Fruit fly (Drosophila melanogaster) whole organism, embryonic: ENCODE results near the gene Herc4.

Source experiments
- Atf6 ChIP-seq: fragments of 200-800 bp; sonication (Bioruptor generic); IDR thresholded peaks from 2 replicates; pipeline ENCODE4 v1.3.6; 2022; ENCODE audit warnings: missing biosample characterization, missing genetic modification characterization
- CG10147 ChIP-seq: fragments of 200-800 bp; sonication (Bioruptor generic); optimal IDR thresholded peaks from 2 replicates; lab custom pipeline; 2019; ENCODE audit warnings: missing biosample characterization, mild to moderate bottlenecking, missing genetic modification characterization, moderate library complexity
- CG14860 ChIP-seq: fragments of 200-800 bp; sonication (Bioruptor generic); IDR thresholded peaks from 3 replicates; pipeline ENCODE4 v1.3.6; 2022; ENCODE audit warnings: missing biosample characterization, missing genetic modification characterization; ENCODE audit not compliant: partially characterized antibody
- CG15601 ChIP-seq: fragments of 200-800 bp; sonication (Bioruptor generic); optimal IDR thresholded peaks from 3 replicates; lab custom pipeline; 2019; ENCODE audit warnings: missing biosample characterization, mild to moderate bottlenecking, missing genetic modification characterization, moderate library complexity
- CG1602 ChIP-seq: fragments of 200-800 bp; sonication (Bioruptor generic); optimal IDR thresholded peaks from 3 replicates; lab custom pipeline; 2016; ENCODE audit warnings: missing biosample characterization, missing genetic modification characterization
- CG17612 ChIP-seq: fragments of 200-800 bp; sonication (Bioruptor generic); IDR thresholded peaks from 2 replicates; pipeline ENCODE4 v1.3.6; 2022; ENCODE audit warnings: missing biosample characterization, missing genetic modification characterization
- CG18619 ChIP-seq: fragments of 200-800 bp; sonication (Bioruptor generic); optimal IDR thresholded peaks from 3 replicates; lab custom pipeline; 2017; ENCODE audit warnings: missing biosample characterization, mild to moderate bottlenecking, missing genetic modification characterization
- CG2712 ChIP-seq: fragments of 200-800 bp; optimal IDR thresholded peaks from 3 replicates; lab custom pipeline; 2019; ENCODE audit warnings: missing biosample characterization, mild to moderate bottlenecking, missing genetic modification characterization, moderate library complexity
- CG30020 ChIP-seq: fragments of 200-800 bp; optimal IDR thresholded peaks from 2 replicates; lab custom pipeline; 2019; ENCODE audit warnings: missing biosample characterization, mild to moderate bottlenecking, missing genetic modification characterization, moderate library complexity
- CG31441 ChIP-seq: fragments of 200-800 bp; sonication (Bioruptor generic); IDR thresholded peaks from 2 replicates; pipeline ENCODE4 v1.3.6; 2022; ENCODE audit warnings: missing biosample characterization, missing genetic modification characterization
- CG32532 ChIP-seq: fragments of 200-800 bp; sonication (Bioruptor generic); IDR thresholded peaks from 2 replicates; pipeline ENCODE4 v1.3.6; 2022; ENCODE audit warnings: missing biosample characterization, missing genetic modification characterization
- CG4282 ChIP-seq: fragments of 200-800 bp; sonication (Bioruptor generic); optimal IDR thresholded peaks from 2 replicates; lab custom pipeline; 2016; ENCODE audit warnings: missing biosample characterization, missing genetic modification characterization
- CG4707 ChIP-seq: fragments of 200-800 bp; sonication (Bioruptor generic); optimal IDR thresholded peaks from 2 replicates; lab custom pipeline; 2018; ENCODE audit warnings: missing biosample characterization, mild to moderate bottlenecking, missing genetic modification characterization, moderate library complexity
- CG5245 ChIP-seq: fragments of 200-800 bp; sonication (Bioruptor generic); optimal IDR thresholded peaks from 3 replicates; lab custom pipeline; 2016; ENCODE audit warnings: missing biosample characterization, missing genetic modification characterization
- CG6854 ChIP-seq: fragments of 200-800 bp; sonication (Bioruptor generic); optimal IDR thresholded peaks from 3 replicates; lab custom pipeline; 2017; ENCODE audit warnings: missing biosample characterization, mild to moderate bottlenecking, missing genetic modification characterization
- CG8290 ChIP-seq, 3 experiments: fragments of 200-800 bp; sonication (Bioruptor generic); optimal IDR thresholded peaks; 2 replicates each; lab custom pipeline; 2016 to 2019; ENCODE audit warnings: missing biosample characterization in 3 of 3, missing genetic modification characterization in 3 of 3, mild to moderate bottlenecking in 2 of 3, moderate library complexity in 1 of 3
- CG8924 ChIP-seq: fragments of 200-800 bp; optimal IDR thresholded peaks from 3 replicates; lab custom pipeline; 2019; ENCODE audit warnings: missing biosample characterization, mild to moderate bottlenecking, missing genetic modification characterization, moderate library complexity
- Chrac-16 ChIP-seq: fragments of 200-800 bp; sonication (Bioruptor generic); optimal IDR thresholded peaks from 3 replicates; lab custom pipeline; 2016; ENCODE audit warnings: missing biosample characterization, missing genetic modification characterization
- Doc3 ChIP-seq: fragments of 200-800 bp; sonication (Bioruptor generic); IDR thresholded peaks from 3 replicates; pipeline ENCODE4 v1.3.6; 2022; ENCODE audit warnings: missing biosample characterization, missing genetic modification characterization; ENCODE audit not compliant: partially characterized antibody
- E2f1 ChIP-seq: fragments of 200-800 bp; sonication (Bioruptor generic); IDR thresholded peaks from 2 replicates; pipeline ENCODE4 v1.3.6; 2022; ENCODE audit warnings: missing biosample characterization, missing genetic modification characterization
- Gsc ChIP-seq: fragments of 200-800 bp; sonication (Bioruptor generic); IDR thresholded peaks from 2 replicates; pipeline ENCODE4 v1.3.6; 2022; ENCODE audit warnings: missing biosample characterization, missing genetic modification characterization
- Hey ChIP-seq: fragments of 200-800 bp; sonication (Bioruptor generic); optimal IDR thresholded peaks from 3 replicates; lab custom pipeline; 2018; ENCODE audit warnings: missing biosample characterization, mild to moderate bottlenecking, missing genetic modification characterization
- Kr ChIP-seq: fragments of 200-800 bp; sonication (Bioruptor generic); optimal IDR thresholded peaks from 2 replicates; lab custom pipeline; 2017; ENCODE audit warnings: missing biosample characterization, mild to moderate bottlenecking, missing genetic modification characterization
- Mad ChIP-seq: fragments of 200-800 bp; sonication (Bioruptor generic); optimal IDR thresholded peaks from 2 replicates; lab custom pipeline; 2016; ENCODE audit warnings: missing biosample characterization, missing genetic modification characterization
- Nf-YB ChIP-seq: fragments of 200-800 bp; sonication (Bioruptor generic); optimal IDR thresholded peaks from 3 replicates; lab custom pipeline; 2019; ENCODE audit warnings: missing biosample characterization, mild to moderate bottlenecking, missing genetic modification characterization, moderate library complexity
- Sox100B ChIP-seq: fragments of 200-800 bp; sonication (Bioruptor generic); optimal IDR thresholded peaks from 3 replicates; lab custom pipeline; 2018; ENCODE audit warnings: missing biosample characterization, mild to moderate bottlenecking, missing genetic modification characterization
- Spps ChIP-seq: fragments of 200-800 bp; sonication (Bioruptor generic); optimal IDR thresholded peaks from 2 replicates; lab custom pipeline; 2018; ENCODE audit warnings: missing biosample characterization, mild to moderate bottlenecking, missing genetic modification characterization
- ac ChIP-seq: fragments of 200-800 bp; sonication (Bioruptor generic); optimal IDR thresholded peaks from 3 replicates; lab custom pipeline; 2017; ENCODE audit warnings: missing biosample characterization, mild to moderate bottlenecking, missing genetic modification characterization
- bcd ChIP-seq: fragments of 200-800 bp; sonication (Bioruptor generic); optimal IDR thresholded peaks from 2 replicates; lab custom pipeline; 2017; ENCODE audit warnings: missing biosample characterization, mild to moderate bottlenecking, missing genetic modification characterization
- bowl ChIP-seq: fragments of 200-800 bp; sonication (Bioruptor generic); IDR thresholded peaks from 2 replicates; pipeline ENCODE4 v1.3.6; 2022; ENCODE audit warnings: missing biosample characterization, missing genetic modification characterization
- dimm ChIP-seq: fragments of 200-800 bp; sonication (Bioruptor generic); IDR thresholded peaks from 2 replicates; pipeline ENCODE4 v1.3.6; 2022; ENCODE audit warnings: missing biosample characterization, missing genetic modification characterization
- ewg ChIP-seq: fragments of 200-800 bp; sonication (Bioruptor generic); optimal IDR thresholded peaks from 3 replicates; lab custom pipeline; 2017; ENCODE audit warnings: mild to moderate bottlenecking, missing biosample characterization, missing genetic modification reagents, missing genetic modification characterization
- ftz-f1 ChIP-seq: fragments of 200-800 bp; sonication (Bioruptor generic); optimal IDR thresholded peaks from 2 replicates; lab custom pipeline; 2016; ENCODE audit warnings: missing biosample characterization, missing genetic modification characterization
- gsb-n ChIP-seq: fragments of 200-800 bp; sonication (Bioruptor generic); optimal IDR thresholded peaks from 3 replicates; lab custom pipeline; 2018; ENCODE audit warnings: missing biosample characterization, mild to moderate bottlenecking, missing genetic modification characterization
- lola ChIP-seq, 3 experiments: fragments of >200 bp in 2 of 3; fragments of 200-800 bp in 1 of 3; sonication (Bioruptor generic) in 1 of 3; optimal IDR thresholded peaks; 2 replicates each; lab custom pipeline; 2017 to 2019; ENCODE audit warnings: missing biosample characterization in 3 of 3, missing genetic modification characterization in 3 of 3, mild to moderate bottlenecking in 1 of 3, moderate library complexity in 1 of 3
- pum ChIP-seq: fragments of 200-800 bp; sonication (Bioruptor generic); optimal IDR thresholded peaks from 2 replicates; lab custom pipeline; 2016; ENCODE audit warnings: missing biosample characterization, missing genetic modification characterization
- row ChIP-seq: fragments of 200-800 bp; sonication (Bioruptor generic); IDR thresholded peaks from 3 replicates; pipeline ENCODE4 v1.3.6; 2022; ENCODE audit warnings: missing biosample characterization, missing genetic modification characterization
- run ChIP-seq: fragments of 200-800 bp; sonication (Bioruptor generic); optimal IDR thresholded peaks from 3 replicates; lab custom pipeline; 2018; ENCODE audit warnings: missing biosample characterization, mild to moderate bottlenecking, missing genetic modification characterization
- salm ChIP-seq: fragments of 200-800 bp; sonication (Bioruptor generic); optimal IDR thresholded peaks from 2 replicates; lab custom pipeline; 2018; ENCODE audit warnings: missing biosample characterization, mild to moderate bottlenecking, missing genetic modification characterization
- sima ChIP-seq: fragments of 200-800 bp; sonication (Bioruptor generic); optimal IDR thresholded peaks from 2 replicates; lab custom pipeline; 2016; ENCODE audit warnings: missing biosample characterization, missing genetic modification characterization
- so ChIP-seq: fragments of 200-800 bp; sonication (Bioruptor generic); IDR thresholded peaks from 3 replicates; pipeline ENCODE4 v1.3.6; 2022; ENCODE audit warnings: missing biosample characterization, missing genetic modification characterization
- tap ChIP-seq: fragments of 200-800 bp; optimal IDR thresholded peaks from 3 replicates; lab custom pipeline; 2019; ENCODE audit warnings: missing biosample characterization, mild to moderate bottlenecking, missing genetic modification characterization, moderate library complexity
- tio ChIP-seq: fragments of 200-800 bp; sonication (Bioruptor generic); optimal IDR thresholded peaks from 2 replicates; lab custom pipeline; 2017; ENCODE audit warnings: missing biosample characterization, missing genetic modification characterization, inconsistent platforms
- toy ChIP-seq: fragments of 200-800 bp; sonication (Bioruptor generic); IDR thresholded peaks from 2 replicates; pipeline ENCODE4 v1.3.6; 2022; ENCODE audit warnings: missing biosample characterization, missing genetic modification characterization
- unc-4 ChIP-seq: fragments of 200-800 bp; sonication (Bioruptor generic); IDR thresholded peaks from 2 replicates; pipeline ENCODE4 v1.3.6; 2022; ENCODE audit warnings: missing biosample characterization, missing genetic modification characterization; ENCODE audit not compliant: partially characterized antibody
- wdn ChIP-seq: fragments of 200-800 bp; sonication (Bioruptor generic); IDR thresholded peaks from 2 replicates; pipeline ENCODE4 v1.3.6; 2022; ENCODE audit warnings: missing biosample characterization, missing genetic modification characterization
- z ChIP-seq: fragments of 200-800 bp; sonication (Bioruptor generic); IDR thresholded peaks from 3 replicates; pipeline ENCODE4 v1.3.6; 2022; ENCODE audit warnings: missing biosample characterization, missing genetic modification characterization
- zf30C ChIP-seq: fragments of 200-800 bp; sonication (Bioruptor generic); optimal IDR thresholded peaks from 3 replicates; lab custom pipeline; 2018; ENCODE audit warnings: missing biosample characterization, mild to moderate bottlenecking, missing genetic modification characterization

The Herc4 gene

dm6 chr3L:1334571-1335427 is 21.3 kb downstream of the Herc4 start, which contains the start of the genes Hmbs and CG2211 (continued):
- TF ChIP-seq CG31441 (GFP tag; lab: Robert Waterston, UW) (peak; percentile 92), Nf-YB (GFP tag; lab: Kevin White, UChicago) (peak; percentile 60), CG1602 (GFP tag; lab: Kevin White, UChicago) (peak; percentile 88), Spps (tag; lab: Kevin White, UChicago) (peak; percentile 73), ac (GFP tag; lab: Kevin White, UChicago) (no peak), toy (GFP tag; lab: Robert Waterston, UW) (0 out of 2 replicates have a peak, but pooled peaks have one; percentile 51), bcd (GFP tag; lab: Kevin White, UChicago) (peak; percentile 82), Gsc (no peak), wdn (peak; percentile 58), CG18619 (GFP tag; lab: Kevin White, UChicago) (peak; percentile 68), unc-4 (GFP tag; lab: Robert Waterston, UW) (peak; percentile 48; the same call in 1 of the 2 replicates), CG8924 (tag; lab: Kevin White, UChicago) (peak; percentile 81), CG8290 (GFP tag; optimal IDR thresholded peaks at IDR 0.05; lab: Kevin White, UChicago) (peak; percentile 70), CG8290 (tag; optimal IDR thresholded peaks at IDR 0.05; lab: Kevin White, UChicago) (peak; percentile 58 to 88), Atf6 (GFP tag; lab: Robert Waterston, UW) (peak; percentile 88), CG30020 (peak; percentile 81), Mad (GFP tag; lab: Kevin White, UChicago) (peak; percentile 92), Hey (peak; percentile 40), bowl (GFP tag; lab: Robert Waterston, UW) (peak; percentile 60; the same call in 1 of the 2 replicates), CG32532 (peak; percentile 90), pum (GFP tag; lab: Kevin White, UChicago) (peak; percentile 75), tio (GFP tag; lab: Kevin White, UChicago) (no peak), so (peak; percentile 79; the same call in 2 of the 3 replicates), gsb-n (tag; lab: Kevin White, UChicago) (peak; percentile 87), Sox100B (peak; percentile 61), Kr (GFP tag; lab: Kevin White, UChicago) (no peak), run (tag; lab: Kevin White, UChicago) (peak; percentile 57), row (GFP tag; lab: Robert Waterston, UW) (peak; percentile 96), CG15601 (tag; lab: Kevin White, UChicago) (peak; percentile 85), CG4707 (GFP tag; lab: Kevin White, UChicago) (no peak), CG10147 (peak; percentile 86), E2f1 (GFP tag; lab: Robert Waterston, UW) (peak; percentile 79), sima (GFP tag; lab: Kevin White, UChicago) (peak; percentile 55), Doc3 (no peak), CG2712 (peak; percentile 90), ewg (GFP tag; lab: Kevin White, UChicago) (peak; percentile 72), CG14860 (GFP tag; lab: Robert Waterston, UW) (no peak), salm (tag; lab: Kevin White, UChicago) (peak; percentile 34), zf30C (no peak), dimm (GFP tag; lab: Robert Waterston, UW) (0 out of 2 replicates have a peak, but pooled peaks have one; percentile 30), lola (GFP tag; optimal IDR thresholded peaks at IDR 0.05; lab: Kevin White, UChicago) (peak in 1 of 3 experiments; percentile 84), CG17612 (GFP tag; lab: Robert Waterston, UW) (peak; percentile 59; the same call in 1 of the 2 replicates), CG6854 (peak; percentile 64), z (no peak), CG5245 (GFP tag; lab: Kevin White, UChicago) (peak; percentile 83), tap (tag; lab: Kevin White, UChicago) (peak; percentile 28), CG4282 (GFP tag; lab: Kevin White, UChicago) (peak; percentile 74), ftz-f1 (GFP tag; lab: Kevin White, UChicago) (peak; percentile 68), Chrac-16 (peak; percentile 93)
